Worm (Caenorhabditis elegans) whole organism, L1 larva: ENCODE results near the gene jamp-1.

Experiments used
- F16B12.6 ChIP-seq: fragments of 150-350 bp; optimal IDR thresholded peaks from 2 replicates; lab custom pipeline; 2014; ENCODE audit warnings: missing biosample characterization, missing genetic modification characterization
- aha-1 ChIP-seq: fragments of 150-350 bp; optimal IDR thresholded peaks from 2 replicates; lab custom pipeline; 2014; ENCODE audit warnings: missing biosample characterization, missing genetic modification characterization
- alr-1 ChIP-seq: fragments of 200-800 bp; sonication (Bioruptor generic); optimal IDR thresholded peaks from 2 replicates; lab custom pipeline; 2018; ENCODE audit warnings: borderline replicate concordance, mild to moderate bottlenecking, missing genetic modification characterization, missing compliant biosample characterization
- aly-2 ChIP-seq: fragments of 150-350 bp; optimal IDR thresholded peaks from 2 replicates; lab custom pipeline; 2014; ENCODE audit warnings: missing biosample characterization, missing genetic modification characterization
- ceh-8 ChIP-seq: fragments of 200-800 bp; sonication (Bioruptor generic); optimal IDR thresholded peaks from 2 replicates; lab custom pipeline; 2018; ENCODE audit warnings: mild to moderate bottlenecking, missing genetic modification characterization, moderate library complexity, missing compliant biosample characterization
- ceh-82 ChIP-seq, 3 experiments: fragments of 150-350 bp in 1 of 3; sonication (generic microtip) in 2 of 3; optimal IDR thresholded peaks; 2 replicates each; lab custom pipeline; 2014 to 2017; ENCODE audit warnings: missing biosample characterization in 3 of 3, missing genetic modification characterization in 3 of 3
- ceh-90 ChIP-seq: sonication (generic microtip); optimal IDR thresholded peaks from 2 replicates; lab custom pipeline; 2016; ENCODE audit warnings: missing genetic modification characterization, missing compliant biosample characterization
- dpl-1 ChIP-seq, 3 experiments: fragments of 150-350 bp in 2 of 3; sonication (generic microtip) in 1 of 3; optimal IDR thresholded peaks; 2 replicates each; lab custom pipeline; 2014 to 2017; ENCODE audit warnings: missing biosample characterization in 3 of 3, missing genetic modification characterization in 3 of 3, missing genetic modification reagents in 3 of 3
- efl-1 ChIP-seq, 4 experiments: fragments of 150-350 bp; optimal IDR thresholded peaks in 3 of 4; peaks in 1 of 4; 1 replicate in 1 of 4; 2 replicates in 3 of 4; lab custom pipeline; 2014; ENCODE audit warnings: missing biosample characterization in 2 of 4, missing genetic modification characterization in 2 of 4, missing genetic modification reagents in 2 of 4
- egl-27 ChIP-seq, 2 experiments: fragments of 150-350 bp in 1 of 2; sonication (generic microtip); optimal IDR thresholded peaks; 3 replicates each; lab custom pipeline; 2017 to 2018; ENCODE audit warnings: missing biosample characterization in 2 of 2, missing genetic modification characterization in 2 of 2, missing genetic modification reagents in 2 of 2
- fkh-4 ChIP-seq: sonication (generic microtip); optimal IDR thresholded peaks from 2 replicates; lab custom pipeline; 2016; ENCODE audit warnings: missing compliant biosample characterization, missing genetic modification characterization, borderline replicate concordance
- fkh-8 ChIP-seq: sonication (generic microtip); optimal IDR thresholded peaks from 2 replicates; lab custom pipeline; 2016; ENCODE audit warnings: mild to moderate bottlenecking, missing genetic modification characterization, missing compliant biosample characterization
- fos-1 ChIP-seq: fragments of 150-350 bp; optimal IDR thresholded peaks from 2 replicates; lab custom pipeline; 2014; ENCODE audit warnings: missing biosample characterization, missing genetic modification characterization
- grh-1 ChIP-seq: fragments of 200-800 bp; sonication (Bioruptor generic); IDR thresholded peaks from 2 replicates; pipeline ENCODE4 v1.3.6; 2022; ENCODE audit warnings: missing genetic modification reagents, missing genetic modification characterization, missing compliant biosample characterization
- hlh-4 ChIP-seq: sonication (generic microtip); optimal IDR thresholded peaks from 2 replicates; lab custom pipeline; 2016; ENCODE audit warnings: mild to moderate bottlenecking, missing genetic modification characterization, missing compliant biosample characterization
- isw-1 ChIP-seq: fragments of 200-800 bp; sonication (Bioruptor generic); IDR thresholded peaks from 2 replicates; pipeline ENCODE4 v1.3.6; 2022; ENCODE audit warnings: missing genetic modification characterization, missing compliant biosample characterization
- jun-1 ChIP-seq: fragments of 150-350 bp; optimal IDR thresholded peaks from 2 replicates; lab custom pipeline; 2014; ENCODE audit warnings: missing biosample characterization, missing genetic modification reagents, missing genetic modification characterization
- lin-14 ChIP-seq: fragments of 200-800 bp; sonication (Bioruptor generic); optimal IDR thresholded peaks from 2 replicates; lab custom pipeline; 2018; ENCODE audit warnings: mild to moderate bottlenecking, missing genetic modification characterization, moderate library complexity, missing compliant biosample characterization
- lin-15B ChIP-seq: fragments of 150-350 bp; sonication (generic microtip); optimal IDR thresholded peaks from 3 replicates; lab custom pipeline; 2014; ENCODE audit warnings: missing biosample characterization, missing genetic modification characterization
- lir-3 ChIP-seq: sonication (generic microtip); optimal IDR thresholded peaks from 2 replicates; lab custom pipeline; 2016; ENCODE audit warnings: mild to moderate bottlenecking, missing genetic modification characterization, moderate library complexity, missing compliant biosample characterization; ENCODE audit not compliant: poor library complexity
- lsy-2 ChIP-seq, 2 experiments: fragments of 150-350 bp; optimal IDR thresholded peaks; 2 replicates each; lab custom pipeline; 2014; ENCODE audit warnings: missing biosample characterization in 2 of 2, missing genetic modification characterization in 2 of 2
- mdl-1 ChIP-seq, 2 experiments: fragments of 150-350 bp; optimal IDR thresholded peaks; 2 replicates each; lab custom pipeline; 2014 to 2017; ENCODE audit warnings: missing biosample characterization in 2 of 2, missing genetic modification characterization in 2 of 2, inconsistent platforms in 1 of 2
- mep-1 ChIP-seq: fragments of 150-350 bp; optimal IDR thresholded peaks from 2 replicates; lab custom pipeline; 2014; ENCODE audit warnings: missing biosample characterization, missing genetic modification characterization
- nhr-12 ChIP-seq: sonication (generic microtip); optimal IDR thresholded peaks from 2 replicates; lab custom pipeline; 2017; ENCODE audit warnings: missing biosample characterization, missing genetic modification characterization
- nhr-19 ChIP-seq: fragments of 200-800 bp; sonication (Bioruptor generic); conservative IDR thresholded peaks from 2 replicates; pipeline ENCODE4 v1.3.6; 2022; ENCODE audit warnings: missing genetic modification characterization, missing compliant biosample characterization
- nhr-20 ChIP-seq: sonication (generic microtip); optimal IDR thresholded peaks from 2 replicates; lab custom pipeline; 2016; ENCODE audit warnings: mild to moderate bottlenecking, missing genetic modification characterization, missing compliant biosample characterization
- nhr-28 ChIP-seq: fragments of 150-350 bp; optimal IDR thresholded peaks from 2 replicates; lab custom pipeline; 2014; ENCODE audit warnings: missing biosample characterization, missing genetic modification characterization
- nhr-47 ChIP-seq: sonication (generic microtip); optimal IDR thresholded peaks from 2 replicates; lab custom pipeline; 2016; ENCODE audit warnings: mild to moderate bottlenecking, missing genetic modification characterization, moderate library complexity, missing compliant biosample characterization
- nhr-71 ChIP-seq: sonication (generic microtip); optimal IDR thresholded peaks from 2 replicates; lab custom pipeline; 2016; ENCODE audit warnings: mild to moderate bottlenecking, missing genetic modification characterization, moderate library complexity, missing compliant biosample characterization
- nhr-76 ChIP-seq: sonication (generic microtip); optimal IDR thresholded peaks from 2 replicates; lab custom pipeline; 2017; ENCODE audit warnings: missing biosample characterization, missing genetic modification characterization
- nhr-77 ChIP-seq: fragments of 150-350 bp; optimal IDR thresholded peaks from 2 replicates; lab custom pipeline; 2014; ENCODE audit warnings: missing biosample characterization, missing genetic modification characterization
- nhr-85 ChIP-seq: sonication (generic microtip); peaks from one replicate; lab custom pipeline; 2016; ENCODE audit warnings: missing genetic modification characterization, inconsistent platforms, missing compliant biosample characterization
- nhr-90 ChIP-seq: sonication (generic microtip); optimal IDR thresholded peaks from 2 replicates; lab custom pipeline; 2016; ENCODE audit warnings: mild to moderate bottlenecking, missing genetic modification characterization, missing compliant biosample characterization; ENCODE audit not compliant: poor library complexity
- pag-3 ChIP-seq: sonication (generic microtip); optimal IDR thresholded peaks from 2 replicates; lab custom pipeline; 2017; ENCODE audit warnings: missing genetic modification characterization, mild to moderate bottlenecking, missing compliant biosample characterization, antibody characterized with exemption, borderline replicate concordance; ENCODE audit not compliant: insufficient read depth
- pax-3 ChIP-seq: fragments of 200-800 bp; sonication (Bioruptor generic); optimal IDR thresholded peaks from 2 replicates; lab custom pipeline; 2018; ENCODE audit warnings: mild to moderate bottlenecking, missing genetic modification characterization, moderate library complexity, missing compliant biosample characterization
- pqm-1 ChIP-seq: sonication (generic microtip); optimal IDR thresholded peaks from 3 replicates; lab custom pipeline; 2017; ENCODE audit warnings: missing biosample characterization, missing genetic modification characterization
- rnt-1 ChIP-seq: sonication (generic microtip); optimal IDR thresholded peaks from 2 replicates; lab custom pipeline; 2016; ENCODE audit warnings: mild to moderate bottlenecking, missing genetic modification characterization, moderate library complexity, missing compliant biosample characterization
- snpc-4 ChIP-seq: fragments of 150-350 bp; optimal IDR thresholded peaks from 2 replicates; lab custom pipeline; 2014; ENCODE audit warnings: missing biosample characterization, missing genetic modification characterization
- snu-23 ChIP-seq: sonication (generic microtip); optimal IDR thresholded peaks from 2 replicates; lab custom pipeline; 2016; ENCODE audit warnings: missing genetic modification characterization, missing compliant biosample characterization
- sox-4 ChIP-seq: sonication (generic microtip); optimal IDR thresholded peaks from 2 replicates; lab custom pipeline; 2016; ENCODE audit warnings: missing genetic modification characterization, missing compliant biosample characterization
- sptf-1 ChIP-seq: fragments of 150-350 bp; optimal IDR thresholded peaks from 2 replicates; lab custom pipeline; 2014; ENCODE audit warnings: missing biosample characterization, missing genetic modification characterization
- tbx-2 ChIP-seq: sonication (generic microtip); optimal IDR thresholded peaks from 2 replicates; lab custom pipeline; 2016; ENCODE audit warnings: missing genetic modification characterization, missing compliant biosample characterization
- unc-130 ChIP-seq: fragments of 150-350 bp; optimal IDR thresholded peaks from 2 replicates; lab custom pipeline; 2017; ENCODE audit warnings: missing biosample characterization, missing genetic modification characterization, inconsistent platforms
- unc-62 ChIP-seq: fragments of 150-350 bp; optimal IDR thresholded peaks from 2 replicates; lab custom pipeline; 2014; ENCODE audit warnings: missing biosample characterization, missing genetic modification reagents, missing genetic modification characterization
- unc-86 ChIP-seq: sonication (generic microtip); optimal IDR thresholded peaks from 2 replicates; lab custom pipeline; 2016; ENCODE audit warnings: missing genetic modification characterization, missing compliant biosample characterization
- xbp-1 ChIP-seq: sonication (generic microtip); optimal IDR thresholded peaks from 2 replicates; lab custom pipeline; 2016; ENCODE audit warnings: missing genetic modification characterization, missing compliant biosample characterization
- zip-4 ChIP-seq: fragments of 200-800 bp; sonication (Bioruptor generic); optimal IDR thresholded peaks from 2 replicates; lab custom pipeline; 2018; ENCODE audit warnings: mild to moderate bottlenecking, missing genetic modification characterization, moderate library complexity, missing compliant biosample characterization
- ztf-11 ChIP-seq, 2 experiments: sonication (generic microtip); optimal IDR thresholded peaks; 2 replicates each; lab custom pipeline; 2016 to 2017; ENCODE audit warnings: missing genetic modification characterization in 2 of 2, missing biosample characterization in 1 of 2, missing compliant biosample characterization in 1 of 2
- ztf-4 ChIP-seq: fragments of 150-350 bp; optimal IDR thresholded peaks from 2 replicates; lab custom pipeline; 2014; ENCODE audit warnings: missing biosample characterization, missing genetic modification characterization

The jamp-1 gene

DNA sequence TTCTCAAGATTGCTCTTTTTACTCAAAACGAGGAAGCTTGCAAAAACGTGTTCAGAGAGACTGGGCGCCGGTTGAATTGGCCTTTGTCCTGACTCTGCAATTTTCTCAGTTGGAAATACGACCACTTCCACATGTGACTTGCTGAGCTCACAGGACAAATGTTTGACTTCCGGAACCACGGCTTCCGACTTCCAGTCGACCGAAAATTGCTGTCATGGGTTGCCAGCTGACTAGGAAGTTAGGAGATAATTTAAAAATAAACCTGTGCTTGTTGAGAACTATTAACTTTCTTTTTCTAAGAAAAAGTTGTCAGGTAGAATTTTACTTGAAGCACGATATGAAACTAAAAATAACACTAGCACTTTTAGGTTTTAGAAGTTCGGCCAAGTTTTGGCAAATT lies 19.5 kb downstream of the jamp-1 start:
- TF ChIP-seq grh-1 (GFP tag; lab: Robert Waterston, UW) = no peak
- TF ChIP-seq sptf-1 = no peak
- no peak for TF ChIP-seq snpc-4 (tag; lab: Kevin White, UChicago)
- TF ChIP-seq lir-3 (tag; lab: Kevin White, UChicago) = no peak
- TF ChIP-seq fos-1 (tag; lab: Kevin White, UChicago) = no peak
- TF ChIP-seq jun-1 (tag; lab: Kevin White, UChicago) = no peak
- TF ChIP-seq isw-1 (GFP tag; lab: Robert Waterston, UW) = no peak
- no peak for TF ChIP-seq nhr-77
- TF ChIP-seq lin-14 (GFP tag; lab: Kevin White, UChicago) = peak; percentile 74
- TF ChIP-seq lsy-2 (tag; optimal IDR thresholded peaks at IDR 0.05; lab: Kevin White, UChicago) = no peak
- TF ChIP-seq pqm-1 (tag; lab: Kevin White, UChicago) = no peak
- TF ChIP-seq unc-130 = no peak
- TF ChIP-seq fkh-8 (tag; lab: Kevin White, UChicago) = peak; percentile 67
- no peak for TF ChIP-seq nhr-85 (tag; lab: Kevin White, UChicago)
- TF ChIP-seq unc-86 (tag; lab: Kevin White, UChicago) = no peak
- TF ChIP-seq tbx-2 (tag; lab: Kevin White, UChicago) = peak; percentile 49
- TF ChIP-seq unc-62 (GFP tag; lab: Kevin White, UChicago) = no peak
- TF ChIP-seq sox-4 = no peak
- TF ChIP-seq nhr-71 (tag; lab: Kevin White, UChicago) = peak; percentile 36
- no peak for TF ChIP-seq mdl-1 (tag; optimal IDR thresholded peaks at IDR 0.05; lab: Kevin White, UChicago)
- TF ChIP-seq nhr-12 (tag; lab: Kevin White, UChicago) = no peak
- TF ChIP-seq ztf-4 = no peak
- TF ChIP-seq rnt-1 (tag; lab: Kevin White, UChicago) = no peak
- TF ChIP-seq lin-15B = no peak
- peak; percentile 39 for TF ChIP-seq nhr-47 (tag; lab: Kevin White, UChicago)
- no peak for TF ChIP-seq pag-3 (tag; lab: Kevin White, UChicago)
- no peak for TF ChIP-seq nhr-90 (tag; lab: Kevin White, UChicago)
- TF ChIP-seq pax-3 (tag; lab: Kevin White, UChicago) = no peak
- TF ChIP-seq ztf-11 (tag; optimal IDR thresholded peaks at IDR 0.05; lab: Kevin White, UChicago) = no peak

DNA sequence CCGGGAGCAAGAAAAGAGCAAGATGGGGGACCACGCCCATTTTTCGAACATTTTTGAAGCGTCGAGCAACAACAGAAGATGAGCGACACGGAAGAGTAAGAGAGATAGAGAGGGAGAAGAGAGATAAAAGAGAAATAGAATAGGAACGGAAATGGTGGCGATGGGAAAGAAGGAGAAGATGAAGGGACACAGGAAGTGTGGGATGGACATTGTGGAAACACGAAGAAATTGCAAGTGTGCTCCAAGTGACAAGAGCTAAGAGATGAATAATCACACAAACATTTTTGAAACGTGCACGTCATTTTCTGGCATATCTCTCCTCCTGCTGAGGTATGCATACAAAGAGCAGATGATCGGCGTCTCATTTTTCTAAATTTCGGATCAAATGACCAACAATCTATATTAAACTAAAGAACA lies 20.5 kb downstream of the jamp-1 start:
- TF ChIP-seq nhr-47 (tag; lab: Kevin White, UChicago) (peak; percentile 22), pax-3 (tag; lab: Kevin White, UChicago) (no peak), fkh-4 (tag; lab: Kevin White, UChicago) (no peak), snu-23 (peak; percentile 1), fkh-8 (tag; lab: Kevin White, UChicago) (peak; percentile 16), nhr-19 (GFP tag; lab: Robert Waterston, UW) (no peak), F16B12.6 (tag; lab: Kevin White, UChicago) (no peak), unc-62 (GFP tag; lab: Kevin White, UChicago) (no peak), zip-4 (GFP tag; lab: Kevin White, UChicago) (no peak), ceh-90 (tag; lab: Kevin White, UChicago) (no peak), ceh-8 (GFP tag; lab: Kevin White, UChicago) (no peak), nhr-28 (tag; lab: Kevin White, UChicago) (no peak), hlh-4 (no peak), egl-27 (tag; optimal IDR thresholded peaks at IDR 0.05; lab: Kevin White, UChicago) (no peak), alr-1 (tag; lab: Kevin White, UChicago) (no peak), efl-1 (optimal IDR thresholded peaks at IDR 0.05; lab: Kevin White, UChicago) (peak; percentile 11 to 12), efl-1 (GFP tag; optimal IDR thresholded peaks at IDR 0.05 in 1 of 2; lab: Kevin White, UChicago) (peak in 1 of 2 experiments; percentile 19), ceh-82 (tag; optimal IDR thresholded peaks at IDR 0.05; lab: Kevin White, UChicago) (peak in 1 of 3 experiments; percentile 22), dpl-1 (GFP tag; optimal IDR thresholded peaks at IDR 0.05; lab: Kevin White, UChicago) (no peak), lin-15B (no peak), nhr-20 (tag; lab: Kevin White, UChicago) (no peak), tbx-2 (tag; lab: Kevin White, UChicago) (peak; percentile 6), lsy-2 (tag; optimal IDR thresholded peaks at IDR 0.05; lab: Kevin White, UChicago) (peak in 1 of 2 experiments; percentile 40), ztf-11 (tag; optimal IDR thresholded peaks at IDR 0.05; lab: Kevin White, UChicago) (no peak), mep-1 (tag; lab: Kevin White, UChicago) (no peak), aha-1 (tag; lab: Kevin White, UChicago) (no peak), nhr-90 (tag; lab: Kevin White, UChicago) (no peak), lin-14 (GFP tag; lab: Kevin White, UChicago) (peak; percentile 89), pag-3 (tag; lab: Kevin White, UChicago) (peak; percentile 57), aly-2 (tag; lab: Kevin White, UChicago) (no peak), xbp-1 (tag; lab: Kevin White, UChicago) (no peak), nhr-76 (tag; lab: Kevin White, UChicago) (no peak)
